Worm (Caenorhabditis elegans): ENCODE measurements around the gene Y58A7A.3.

ce11 chrV:5107816-5108215 lies 27.1 kb upstream of the Y58A7A.3 start, which contains the start of gene srab-3:
- no peak for TF ChIP-seq snpc-4 (tag; optimal IDR thresholded peaks at IDR 0.05)
- TF ChIP-seq alr-1 (tag; optimal IDR thresholded peaks at IDR 0.05), result no peak
- TF ChIP-seq skn-1 (tag; optimal IDR thresholded peaks at IDR 0.05), result no peak
- TF ChIP-seq lin-13 (GFP tag; optimal IDR thresholded peaks at IDR 0.05), result no peak
- TF ChIP-seq unc-39 (tag; optimal IDR thresholded peaks at IDR 0.05), result no peak
- TF ChIP-seq nhr-10 (tag; optimal IDR thresholded peaks at IDR 0.05), result no peak
- no peak for TF ChIP-seq nhr-12 (tag; optimal IDR thresholded peaks at IDR 0.05)
- no peak for TF ChIP-seq ztf-11 (tag; optimal IDR thresholded peaks at IDR 0.05)
- no peak for TF ChIP-seq fos-1 (tag; optimal IDR thresholded peaks at IDR 0.05)
- no peak for TF ChIP-seq ztf-4 (tag; optimal IDR thresholded peaks at IDR 0.05)
- TF ChIP-seq egl-27 (tag; optimal IDR thresholded peaks at IDR 0.05), result no peak
- TF ChIP-seq nhr-25 (tag; optimal IDR thresholded peaks at IDR 0.05), result no peak
- TF ChIP-seq unc-62 (GFP tag; optimal IDR thresholded peaks at IDR 0.05), result no peak
- no peak for TF ChIP-seq mdl-1 (tag; optimal IDR thresholded peaks at IDR 0.05)

All from whole organism, L2 larva.